Worm (Caenorhabditis elegans) whole organism, mixed stage, embryonic: Measurements from ENCODE around the gene F44E5.2.

Experiments
- M03D4.4 ChIP-seq: sonication (generic microtip); optimal IDR thresholded peaks from 2 replicates; lab custom pipeline; 2017; ENCODE audit warnings: mild to moderate bottlenecking, missing genetic modification characterization, missing compliant biosample characterization
- bed-3 ChIP-seq: fragments of 200-800 bp; sonication (Bioruptor generic); optimal IDR thresholded peaks from 3 replicates; lab custom pipeline; 2018; ENCODE audit warnings: mild to moderate bottlenecking, missing genetic modification characterization, moderate library complexity, missing compliant biosample characterization
- blmp-1 ChIP-seq: fragments of 150-350 bp; optimal IDR thresholded peaks from 2 replicates; lab custom pipeline; 2014; ENCODE audit warnings: missing biosample characterization, missing genetic modification characterization
- ceh-39 ChIP-seq: fragments of 150-350 bp; optimal IDR thresholded peaks from 2 replicates; lab custom pipeline; 2014; ENCODE audit warnings: missing biosample characterization, missing genetic modification characterization
- ceh-43 ChIP-seq: fragments of 200-800 bp; sonication (Bioruptor generic); optimal IDR thresholded peaks from 2 replicates; lab custom pipeline; 2018; ENCODE audit warnings: mild to moderate bottlenecking, missing genetic modification characterization, moderate library complexity, missing compliant biosample characterization
- ceh-83 ChIP-seq: fragments of 200-800 bp; sonication (Bioruptor generic); optimal IDR thresholded peaks from 2 replicates; lab custom pipeline; 2018; ENCODE audit warnings: mild to moderate bottlenecking, missing genetic modification characterization, missing compliant biosample characterization
- ces-1 ChIP-seq: fragments of 150-350 bp; optimal IDR thresholded peaks from 2 replicates; lab custom pipeline; 2014; ENCODE audit warnings: missing biosample characterization, missing genetic modification reagents, missing genetic modification characterization
- cnd-1 ChIP-seq: fragments of 200-800 bp; sonication (Bioruptor generic); optimal IDR thresholded peaks from 2 replicates; lab custom pipeline; 2018; ENCODE audit warnings: mild to moderate bottlenecking, missing genetic modification characterization, missing compliant biosample characterization
- drap-1 ChIP-seq: fragments of 200-800 bp; sonication (Bioruptor generic); optimal IDR thresholded peaks from 3 replicates; lab custom pipeline; 2018; ENCODE audit warnings: mild to moderate bottlenecking, missing genetic modification characterization, missing compliant biosample characterization
- elt-1 ChIP-seq: sonication (generic microtip); optimal IDR thresholded peaks from 2 replicates; lab custom pipeline; 2017; ENCODE audit warnings: missing genetic modification characterization, mild to moderate bottlenecking, missing compliant biosample characterization, antibody characterized with exemption, moderate library complexity, borderline replicate concordance; ENCODE audit not compliant: insufficient read depth
- elt-3 ChIP-seq: fragments of 150-350 bp; optimal IDR thresholded peaks from 2 replicates; lab custom pipeline; 2014; ENCODE audit warnings: missing biosample characterization, missing genetic modification characterization
- flh-1 ChIP-seq: fragments of 200-800 bp; sonication (Bioruptor generic); optimal IDR thresholded peaks from 2 replicates; lab custom pipeline; 2018; ENCODE audit warnings: mild to moderate bottlenecking, missing genetic modification characterization, moderate library complexity, missing compliant biosample characterization
- ham-2 ChIP-seq: fragments of 200-800 bp; sonication (Bioruptor generic); optimal IDR thresholded peaks from 2 replicates; lab custom pipeline; 2018; ENCODE audit warnings: mild to moderate bottlenecking, missing genetic modification characterization, missing compliant biosample characterization
- hlh-1 ChIP-seq: fragments of 150-350 bp; optimal IDR thresholded peaks from 2 replicates; lab custom pipeline; 2014; ENCODE audit warnings: missing biosample characterization, missing genetic modification reagents, missing genetic modification characterization
- lin-13 ChIP-seq: fragments of 150-350 bp; optimal IDR thresholded peaks from 2 replicates; lab custom pipeline; 2014; ENCODE audit warnings: missing biosample characterization, missing genetic modification characterization
- lin-32 ChIP-seq: fragments of 200-800 bp; sonication (Bioruptor generic); optimal IDR thresholded peaks from 2 replicates; lab custom pipeline; 2018; ENCODE audit warnings: mild to moderate bottlenecking, missing genetic modification characterization, missing compliant biosample characterization
- lsy-2 ChIP-seq: fragments of 150-350 bp; optimal IDR thresholded peaks from 2 replicates; lab custom pipeline; 2014; ENCODE audit warnings: missing biosample characterization, missing genetic modification characterization
- mep-1 ChIP-seq: fragments of 150-350 bp; optimal IDR thresholded peaks from 2 replicates; lab custom pipeline; 2017; ENCODE audit warnings: missing biosample characterization, missing genetic modification reagents, missing genetic modification characterization, inconsistent platforms
- mls-2 ChIP-seq: sonication (generic microtip); optimal IDR thresholded peaks from 2 replicates; lab custom pipeline; 2016; ENCODE audit warnings: mild to moderate bottlenecking, missing genetic modification characterization, moderate library complexity, missing compliant biosample characterization
- nhr-12 ChIP-seq: fragments of 150-350 bp; optimal IDR thresholded peaks from 2 replicates; lab custom pipeline; 2014; ENCODE audit warnings: missing biosample characterization, missing genetic modification characterization
- nhr-2 ChIP-seq: fragments of 150-350 bp; optimal IDR thresholded peaks from 2 replicates; lab custom pipeline; 2014; ENCODE audit warnings: missing biosample characterization, missing genetic modification characterization
- nhr-237 ChIP-seq: fragments of 150-350 bp; optimal IDR thresholded peaks from 2 replicates; lab custom pipeline; 2014; ENCODE audit warnings: missing biosample characterization, missing genetic modification characterization
- nhr-28 ChIP-seq: fragments of 150-350 bp; optimal IDR thresholded peaks from 2 replicates; lab custom pipeline; 2014; ENCODE audit warnings: missing biosample characterization, missing genetic modification characterization
- nhr-76 ChIP-seq: sonication (generic microtip); optimal IDR thresholded peaks from 2 replicates; lab custom pipeline; 2017; ENCODE audit warnings: missing biosample characterization, missing genetic modification characterization
- pha-4 ChIP-seq: fragments of 150-350 bp; optimal IDR thresholded peaks from 2 replicates; lab custom pipeline; 2018; ENCODE audit warnings: missing biosample characterization, missing genetic modification reagents, missing genetic modification characterization
- sem-2 ChIP-seq: fragments of 200-800 bp; sonication (Bioruptor generic); optimal IDR thresholded peaks from 2 replicates; lab custom pipeline; 2018; ENCODE audit warnings: mild to moderate bottlenecking, missing genetic modification characterization, missing compliant biosample characterization
- snpc-4 ChIP-seq: fragments of 150-350 bp; optimal IDR thresholded peaks from 2 replicates; lab custom pipeline; 2014; ENCODE audit warnings: missing biosample characterization, missing genetic modification characterization
- sptf-1 ChIP-seq: sonication (generic microtip); optimal IDR thresholded peaks from 2 replicates; lab custom pipeline; 2017; ENCODE audit warnings: mild to moderate bottlenecking, missing genetic modification characterization, moderate library complexity, missing compliant biosample characterization
- tbx-8 ChIP-seq: fragments of 200-800 bp; sonication (Bioruptor generic); optimal IDR thresholded peaks from 2 replicates; lab custom pipeline; 2018; ENCODE audit warnings: mild to moderate bottlenecking, missing genetic modification characterization, moderate library complexity, missing compliant biosample characterization
- unc-120 ChIP-seq: sonication (generic microtip); optimal IDR thresholded peaks from 2 replicates; lab custom pipeline; 2017; ENCODE audit warnings: missing genetic modification characterization, missing compliant biosample characterization; ENCODE audit not compliant: poor library complexity, severe bottlenecking
- unc-39 ChIP-seq: fragments of 150-350 bp; optimal IDR thresholded peaks from 2 replicates; lab custom pipeline; 2014; ENCODE audit warnings: missing biosample characterization, missing genetic modification characterization
- unc-62 ChIP-seq: fragments of 150-350 bp; optimal IDR thresholded peaks from 2 replicates; lab custom pipeline; 2014; ENCODE audit warnings: missing biosample characterization, missing genetic modification reagents, missing genetic modification characterization
- zip-8 ChIP-seq: fragments of 150-350 bp; optimal IDR thresholded peaks from 2 replicates; lab custom pipeline; 2014; ENCODE audit warnings: missing biosample characterization, missing genetic modification characterization
- ztf-11 ChIP-seq: fragments of 150-350 bp; optimal IDR thresholded peaks from 2 replicates; lab custom pipeline; 2014; ENCODE audit warnings: missing biosample characterization, missing genetic modification characterization

F44E5.2 gene

ce11 chrII:11739199-11739598 lies 27.4 kb upstream of the F44E5.2 start, which contains the start of gene ctsa-1.2:
ctsa-1.2 (plus strand) TSS chrII:11739358.
- TF ChIP-seq ceh-83 (GFP tag; lab: Kevin White, UChicago) (no peak), nhr-12 (tag; lab: Kevin White, UChicago) (no peak), flh-1 (GFP tag; lab: Kevin White, UChicago) (no peak), ceh-43 (GFP tag; lab: Kevin White, UChicago) (no peak), snpc-4 (tag; lab: Kevin White, UChicago) (no peak), nhr-237 (no peak), M03D4.4 (tag; lab: Kevin White, UChicago) (no peak), unc-39 (tag; lab: Kevin White, UChicago) (no peak), sem-2 (GFP tag; lab: Kevin White, UChicago) (no peak), tbx-8 (no peak), ztf-11 (tag; lab: Kevin White, UChicago) (no peak), ceh-39 (no peak), lin-32 (GFP tag; lab: Kevin White, UChicago) (no peak), mls-2 (tag; lab: Kevin White, UChicago) (no peak), nhr-28 (tag; lab: Kevin White, UChicago) (no peak), nhr-76 (no peak)

ce11 chrII:11742320-11742719 lies 24.3 kb upstream of the F44E5.2 start:
- TF ChIP-seq ces-1 (GFP tag; lab: Kevin White, UChicago) (peak; percentile 11), unc-39 (tag; lab: Kevin White, UChicago) (no peak)
- TF ChIP-seq, all 35 proteins: peak for 1

- TF ChIP-seq M03D4.4 (tag; lab: Kevin White, UChicago) (peak; percentile 43), flh-1 (GFP tag; lab: Kevin White, UChicago) (peak; percentile 51), ceh-43 (GFP tag; lab: Kevin White, UChicago) (no peak), mep-1 (tag; lab: Kevin White, UChicago) (no peak), unc-120 (tag; lab: Kevin White, UChicago) (peak; percentile 82), nhr-12 (tag; lab: Kevin White, UChicago) (no peak), zip-8 (tag; lab: Kevin White, UChicago) (no peak), blmp-1 (no peak), pha-4 (tag; lab: Kevin White, UChicago) (no peak), bed-3 (peak; percentile 26), nhr-28 (tag; lab: Kevin White, UChicago) (no peak), unc-62 (GFP tag; lab: Kevin White, UChicago) (peak; percentile 36), tbx-8 (no peak), snpc-4 (tag; lab: Kevin White, UChicago) (no peak), elt-1 (no peak), ceh-83 (GFP tag; lab: Kevin White, UChicago) (peak; percentile 64), ham-2 (GFP tag; lab: Kevin White, UChicago) (no peak), lsy-2 (tag; lab: Kevin White, UChicago) (peak; percentile 23), nhr-2 (tag; lab: Kevin White, UChicago) (no peak), unc-39 (tag; lab: Kevin White, UChicago) (no peak), lin-32 (GFP tag; lab: Kevin White, UChicago) (peak; percentile 27), hlh-1 (tag; lab: Kevin White, UChicago) (no peak), ces-1 (GFP tag; lab: Kevin White, UChicago) (peak; percentile 38), ceh-39 (no peak), cnd-1 (peak; percentile 39), sem-2 (GFP tag; lab: Kevin White, UChicago) (no peak), mls-2 (tag; lab: Kevin White, UChicago) (peak; percentile 74), sptf-1 (tag; lab: Kevin White, UChicago) (peak; percentile 82), nhr-76 (no peak), drap-1 (GFP tag; lab: Kevin White, UChicago) (peak; percentile 22), elt-3 (no peak), nhr-237 (peak; percentile 33), ztf-11 (tag; lab: Kevin White, UChicago) (peak; percentile 17), lin-13 (tag; lab: Kevin White, UChicago) (no peak)
Measured at ce11 chrII:11746782-11747288, 19.7 kb upstream of the F44E5.2 start.

ce11 chrII:11747889-11748288 lies 18.7 kb upstream of the F44E5.2 start:
- TF ChIP-seq pha-4 (tag; lab: Kevin White, UChicago), result no peak
- peak; percentile 59 for TF ChIP-seq ces-1 (GFP tag; lab: Kevin White, UChicago)
- no peak for TF ChIP-seq unc-120 (tag; lab: Kevin White, UChicago)
- no peak for TF ChIP-seq lin-32 (GFP tag; lab: Kevin White, UChicago)
- peak; percentile 17 for TF ChIP-seq ceh-43 (GFP tag; lab: Kevin White, UChicago)
- peak; percentile 10 for TF ChIP-seq mep-1 (tag; lab: Kevin White, UChicago)
- peak; percentile 93 for TF ChIP-seq lsy-2 (tag; lab: Kevin White, UChicago)
